Worm (Caenorhabditis elegans): Measurements from ENCODE around the gene Y69A2AR.50.
A peak's percentile ranks its signal among the peaks of the same experiment; 100 is the strongest.

Y69A2AR.50 gene

ce11 chrIV:2601988-2602861, 40.1 kb downstream of the Y69A2AR.50 start:
- peak; percentile 93 for TF ChIP-seq nhr-77 (tag; optimal IDR thresholded peaks at IDR 0.05)
- TF ChIP-seq unc-86 (tag; optimal IDR thresholded peaks at IDR 0.05) = peak; percentile 92
- peak; percentile 84 for TF ChIP-seq mef-2 (tag; optimal IDR thresholded peaks at IDR 0.05)
- peak; percentile 75 for TF ChIP-seq nhr-28 (tag; optimal IDR thresholded peaks at IDR 0.05)
- TF ChIP-seq snpc-4 (tag; optimal IDR thresholded peaks at IDR 0.05) = peak; percentile 89
- no peak for TF ChIP-seq nhr-84 (tag; optimal IDR thresholded peaks at IDR 0.05)
- TF ChIP-seq efl-1 (optimal IDR thresholded peaks at IDR 0.05) = peak; percentile 92 to 96
- TF ChIP-seq efl-1 (GFP tag; optimal IDR thresholded peaks at IDR 0.05 in 1 of 2) = peak; percentile 87 to 99
- TF ChIP-seq elt-3 (tag; optimal IDR thresholded peaks at IDR 0.05) = peak in 5 of 6 experiments; percentile 31 to 100 (median 95)
- peak; percentile 61 for TF ChIP-seq fkh-10 (GFP tag; optimal IDR thresholded peaks at IDR 0.05)
- TF ChIP-seq swsn-7 (tag; optimal IDR thresholded peaks at IDR 0.05) = peak; percentile 99
- peak; percentile 98 for TF ChIP-seq skn-1 (tag; optimal IDR thresholded peaks at IDR 0.05)
- no peak for TF ChIP-seq ceh-90 (tag; optimal IDR thresholded peaks at IDR 0.05)
- TF ChIP-seq alr-1 (tag; optimal IDR thresholded peaks at IDR 0.05; ENCODE audit: borderline replicate concordance) = no peak
- peak; percentile 98 for TF ChIP-seq grh-1 (GFP tag; IDR thresholded peaks at IDR 0.05)
- TF ChIP-seq snu-23 (GFP tag; optimal IDR thresholded peaks at IDR 0.05) = peak; percentile 99
- TF ChIP-seq nhr-71 (tag; optimal IDR thresholded peaks at IDR 0.05) = peak; percentile 100
- TF ChIP-seq dsc-1 (tag; optimal IDR thresholded peaks at IDR 0.05) = peak; percentile 96
- no peak for TF ChIP-seq unc-62 (GFP tag; optimal IDR thresholded peaks at IDR 0.05)
- peak; percentile 97 for TF ChIP-seq xbp-1 (tag; optimal IDR thresholded peaks at IDR 0.05)
- TF ChIP-seq efl-3 (GFP tag; optimal IDR thresholded peaks at IDR 0.05) = peak; percentile 75
- TF ChIP-seq pax-3 (tag; optimal IDR thresholded peaks at IDR 0.05) = peak; percentile 98
- TF ChIP-seq rnt-1 (tag; optimal IDR thresholded peaks at IDR 0.05) = peak; percentile 97
- TF ChIP-seq mep-1 (tag; optimal IDR thresholded peaks at IDR 0.05) = peak; percentile 99
- no peak for TF ChIP-seq sptf-1 (tag; optimal IDR thresholded peaks at IDR 0.05)
- TF ChIP-seq lin-14 (GFP tag; optimal IDR thresholded peaks at IDR 0.05) = peak; percentile 99
- TF ChIP-seq nhr-47 (tag; optimal IDR thresholded peaks at IDR 0.05) = peak; percentile 99
- TF ChIP-seq fkh-8 (tag; optimal IDR thresholded peaks at IDR 0.05) = peak; percentile 99
- peak; percentile 39 to 100 for TF ChIP-seq mdl-1 (tag; optimal IDR thresholded peaks at IDR 0.05)
- peak; percentile 99 for TF ChIP-seq nhr-19 (GFP tag; conservative IDR thresholded peaks at IDR 0.05)
- TF ChIP-seq unc-98 (GFP tag; IDR thresholded peaks at IDR 0.05) = peak; percentile 75
- TF ChIP-seq pag-3 (tag; optimal IDR thresholded peaks at IDR 0.05; ENCODE audit: borderline replicate concordance, insufficient read depth) = peak; percentile 66
- no peak for TF ChIP-seq ces-1 (GFP tag; optimal IDR thresholded peaks at IDR 0.05)
- TF ChIP-seq tlp-1 (tag; optimal IDR thresholded peaks at IDR 0.05) = no peak
- peak; percentile 64 for TF ChIP-seq fkh-4 (tag; optimal IDR thresholded peaks at IDR 0.05; ENCODE audit: borderline replicate concordance)
- TF ChIP-seq egl-27 (tag; optimal IDR thresholded peaks at IDR 0.05) = peak in 1 of 2 experiments; percentile 71
- TF ChIP-seq ama-1 (optimal IDR thresholded peaks at IDR 0.05) = peak; percentile 95
- peak; percentile 97 for TF ChIP-seq jun-1 (tag; optimal IDR thresholded peaks at IDR 0.05)
- no peak for TF ChIP-seq hlh-4 (tag; optimal IDR thresholded peaks at IDR 0.05)
- TF ChIP-seq ztf-4 (tag; optimal IDR thresholded peaks at IDR 0.05) = peak; percentile 98
- TF ChIP-seq ceh-63 (GFP tag; optimal IDR thresholded peaks at IDR 0.05) = no peak
- TF ChIP-seq ceh-8 (GFP tag; optimal IDR thresholded peaks at IDR 0.05) = peak; percentile 97
- peak; percentile 87 for TF ChIP-seq zip-4 (GFP tag; optimal IDR thresholded peaks at IDR 0.05)
- TF ChIP-seq ets-5 (GFP tag; IDR thresholded peaks at IDR 0.05) = no peak
- TF ChIP-seq unc-130 (tag; optimal IDR thresholded peaks at IDR 0.05) = peak; percentile 99
- TF ChIP-seq egl-13 (tag; optimal IDR thresholded peaks at IDR 0.05) = peak; percentile 93
- peak in 1 of 2 experiments; percentile 86 for TF ChIP-seq ztf-11 (tag; optimal IDR thresholded peaks at IDR 0.05)
- TF ChIP-seq sup-37 (GFP tag; optimal IDR thresholded peaks at IDR 0.05) = peak; percentile 87
- peak; percentile 89 to 91 (median 90) for TF ChIP-seq dpl-1 (GFP tag; optimal IDR thresholded peaks at IDR 0.05)
- TF ChIP-seq aha-1 (tag; optimal IDR thresholded peaks at IDR 0.05) = peak; percentile 70
